Fruit fly (Drosophila melanogaster): Measurements from ENCODE around the gene ck.
A peak's percentile ranks its signal among the peaks of the same experiment; 100 is the strongest.

ck gene

dm6 chr2L:15039309-15039772 lies 18.3 kb downstream of the ck start (continued):
- TF ChIP-seq CG6276 (GFP tag; optimal IDR thresholded peaks at IDR 0.05) (no peak), fd85E (GFP tag; optimal IDR thresholded peaks at IDR 0.05) (no peak), CG6854 (GFP tag; optimal IDR thresholded peaks at IDR 0.05) (peak; percentile 55), CG4318 (GFP tag; optimal IDR thresholded peaks at IDR 0.05) (no peak), Lpt (GFP tag; optimal IDR thresholded peaks at IDR 0.05) (no peak), Hr38 (GFP tag; optimal IDR thresholded peaks at IDR 0.05) (no peak)

dm6 chr2L:15038339-15039308 lies 19.0 kb downstream of the ck start, which contains the start of gene CIAPIN1:
Gene CIAPIN1, minus strand, starts transcription at chr2L:15038861.
- TF ChIP-seq Eip78C (GFP tag): peak; percentile 8
- TF ChIP-seq ss (GFP tag; optimal IDR thresholded peaks at IDR 0.05): no peak
- no peak for TF ChIP-seq CG7368 (GFP tag; optimal IDR thresholded peaks at IDR 0.05)

dm6 chr2L:15035366-15035765 lies 22.3 kb downstream of the ck start, which contains the start of gene yellow-c:
Gene yellow-c, plus strand, starts transcription at chr2L:15035394.
- TF ChIP-seq CG32006 (GFP tag; optimal IDR thresholded peaks at IDR 0.05) (no peak), Hr4 (GFP tag; optimal IDR thresholded peaks at IDR 0.05) (no peak), CG16779 (tag; optimal IDR thresholded peaks at IDR 0.05) (no peak), CG11902 (GFP tag; optimal IDR thresholded peaks at IDR 0.05) (no peak), ss (GFP tag; optimal IDR thresholded peaks at IDR 0.05) (no peak), CG31627 (GFP tag; optimal IDR thresholded peaks at IDR 0.05) (no peak), Eip78C (GFP tag) (no peak), Eip75B (GFP tag; optimal IDR thresholded peaks at IDR 0.05) (no peak)

dm6 chr2L:15031650-15032049 lies 26.0 kb downstream of the ck start, which contains the start of gene CG31832:
Gene CG31832, minus strand, starts transcription at chr2L:15031750.
- TF ChIP-seq CG7368 (GFP tag; optimal IDR thresholded peaks at IDR 0.05): no peak

dm6 chr2L:15026582-15026981 lies 31.1 kb downstream of the ck start, which contains the start of gene CG33310:
Gene CG33310, plus strand, starts transcription at chr2L:15026882.
- TF ChIP-seq CG9139 (GFP tag; optimal IDR thresholded peaks at IDR 0.05): no peak
- TF ChIP-seq CG6854 (GFP tag; optimal IDR thresholded peaks at IDR 0.05): no peak
- no peak for TF ChIP-seq CG6808 (GFP tag; optimal IDR thresholded peaks at IDR 0.05)
- no peak for TF ChIP-seq CG11902 (GFP tag; optimal IDR thresholded peaks at IDR 0.05)
- TF ChIP-seq CG6276 (GFP tag; optimal IDR thresholded peaks at IDR 0.05): no peak
- no peak for TF ChIP-seq Hr38 (GFP tag; optimal IDR thresholded peaks at IDR 0.05)
- TF ChIP-seq CG34406 (GFP tag; optimal IDR thresholded peaks at IDR 0.05): no peak
- no peak for TF ChIP-seq acj6 (GFP tag; optimal IDR thresholded peaks at IDR 0.05)
- no peak for TF ChIP-seq CG3919 (GFP tag; optimal IDR thresholded peaks at IDR 0.05)
- no peak for TF ChIP-seq CG15336 (GFP tag; IDR thresholded peaks at IDR 0.05)
- TF ChIP-seq CG6163 (GFP tag; IDR thresholded peaks at IDR 0.05): no peak
- TF ChIP-seq topi (GFP tag; optimal IDR thresholded peaks at IDR 0.05): no peak

- TF ChIP-seq ss (GFP tag; optimal IDR thresholded peaks at IDR 0.05) (no peak), CG31627 (GFP tag; optimal IDR thresholded peaks at IDR 0.05) (no peak), CG8119 (GFP tag; IDR thresholded peaks at IDR 0.05) (no peak), CG11294 (GFP tag; IDR thresholded peaks at IDR 0.05) (no peak), CG3032 (tag; optimal IDR thresholded peaks at IDR 0.05) (no peak), Blimp-1 (GFP tag; optimal IDR thresholded peaks at IDR 0.05) (no peak), CG34406 (GFP tag; optimal IDR thresholded peaks at IDR 0.05) (no peak)
These were observed 41.6 kb downstream of the ck start, which contains the start of gene GABA-B-R1 for dm6 chr2L:15016031-15016430. Gene GABA-B-R1, plus strand, starts transcription at chr2L:15016331.
